Worm (Caenorhabditis elegans) whole organism, young adult: ENCODE data around the gene Y113G7B.15.

Experiments
- B0035.1 ChIP-seq: sonication (generic microtip); optimal IDR thresholded peaks from 2 replicates; lab custom pipeline; 2016; ENCODE audit warnings: missing genetic modification characterization, mild to moderate bottlenecking, missing compliant biosample characterization, missing genotype, missing genetic modification reagents
- F39B2.1 ChIP-seq: fragments of 200-800 bp; sonication (Bioruptor generic); IDR thresholded peaks from 2 replicates; pipeline ENCODE4 v1.3.6; 2022; ENCODE audit warnings: missing genetic modification reagents, missing genetic modification characterization, missing compliant biosample characterization
- F55B11.4 ChIP-seq: sonication (generic microtip); optimal IDR thresholded peaks from 2 replicates; lab custom pipeline; 2016; ENCODE audit warnings: missing compliant biosample characterization, missing genetic modification characterization, borderline replicate concordance; ENCODE audit not compliant: insufficient read depth
- ama-1 ChIP-seq, 3 experiments: fragments of 150-350 bp in 1 of 3; sonication (generic microtip) in 2 of 3; optimal IDR thresholded peaks; 2 replicates each; lab custom pipeline; 2014 to 2018; ENCODE audit warnings: missing biosample characterization in 2 of 3, missing genetic modification characterization in 2 of 3, missing genetic modification reagents in 2 of 3
- aptf-3 ChIP-seq: fragments of 200-800 bp; sonication (Bioruptor generic); IDR thresholded peaks from 2 replicates; pipeline ENCODE4 v1.3.6; 2022; ENCODE audit warnings: missing genetic modification characterization, missing compliant biosample characterization
- atf-7 ChIP-seq: sonication (generic microtip); optimal IDR thresholded peaks from 2 replicates; lab custom pipeline; 2017; ENCODE audit warnings: mild to moderate bottlenecking, missing genetic modification characterization, missing compliant biosample characterization
- efl-1 ChIP-seq: fragments of 150-350 bp; optimal IDR thresholded peaks from 2 replicates; lab custom pipeline; 2014; ENCODE audit warnings: missing biosample characterization, missing genetic modification reagents, missing genetic modification characterization
- lin-54 ChIP-seq: fragments of 200-800 bp; sonication (Bioruptor generic); optimal IDR thresholded peaks from 2 replicates; lab custom pipeline; 2018; ENCODE audit warnings: mild to moderate bottlenecking, missing genetic modification characterization, missing compliant biosample characterization
- pha-4 ChIP-seq: fragments of 150-350 bp; sonication (generic microtip); optimal IDR thresholded peaks from 2 replicates; lab custom pipeline; 2014; ENCODE audit warnings: missing biosample characterization, missing genetic modification reagents, missing genetic modification characterization
- sea-2 ChIP-seq: fragments of 200-800 bp; sonication (Bioruptor generic); IDR thresholded peaks from 2 replicates; pipeline ENCODE4 v1.3.6; 2022; ENCODE audit warnings: missing genetic modification characterization, missing compliant biosample characterization
- snpc-4 ChIP-seq, 5 experiments: fragments of 150-350 bp in 1 of 5; sonication (generic microtip) in 4 of 5; optimal IDR thresholded peaks; 2 replicates each; lab custom pipeline; 2014 to 2018; ENCODE audit warnings: missing genetic modification characterization in 5 of 5, missing biosample characterization in 3 of 5, antibody characterized with exemption in 2 of 5, mild to moderate bottlenecking in 2 of 5, missing compliant biosample characterization in 2 of 5, missing genotype in 2 of 5, moderate library complexity in 2 of 5, missing genetic modification reagents in 1 of 5
- somi-1 ChIP-seq: fragments of 200-800 bp; sonication (Bioruptor generic); optimal IDR thresholded peaks from 2 replicates; lab custom pipeline; 2018; ENCODE audit warnings: mild to moderate bottlenecking, missing genetic modification characterization, missing compliant biosample characterization

ce11 chrV:20198954-20199353, 34.7 kb downstream of the Y113G7B.15 start, which contains the start of gene fog-2:
- no peak for TF ChIP-seq efl-1 (GFP tag; lab: Kevin White, UChicago)
- TF ChIP-seq ama-1 (optimal IDR thresholded peaks at IDR 0.05; lab: Kevin White, UChicago): no peak
- no peak for TF ChIP-seq ama-1 (GFP tag; optimal IDR thresholded peaks at IDR 0.05; lab: Kevin White, UChicago)
- TF ChIP-seq snpc-4 (GFP tag; optimal IDR thresholded peaks at IDR 0.05; lab: Kevin White, UChicago): no peak
- TF ChIP-seq snpc-4 (tag; optimal IDR thresholded peaks at IDR 0.05; lab: Kevin White, UChicago): no peak
- no peak for TF ChIP-seq F39B2.1 (GFP tag; lab: Robert Waterston, UW)
- TF ChIP-seq lin-54: no peak
- TF ChIP-seq F55B11.4: no peak
- no peak for TF ChIP-seq B0035.1 (tag; lab: Kevin White, UChicago)
- no peak for TF ChIP-seq pha-4 (tag; lab: Kevin White, UChicago)
- TF ChIP-seq sea-2 (GFP tag; lab: Robert Waterston, UW): no peak
- no peak for TF ChIP-seq somi-1 (GFP tag; lab: Kevin White, UChicago)
- no peak for TF ChIP-seq atf-7 (tag; lab: Kevin White, UChicago)
- TF ChIP-seq aptf-3 (GFP tag; lab: Robert Waterston, UW): no peak
